Worm (Caenorhabditis elegans) whole organism, L1 larva: ENCODE results near the gene K12B6.9.

ENCODE experiments used
- aha-1 ChIP-seq: fragments of 150-350 bp; optimal IDR thresholded peaks from 2 replicates; lab custom pipeline; 2014; ENCODE audit warnings: missing biosample characterization, missing genetic modification characterization
- ceh-82 ChIP-seq, 3 experiments: fragments of 150-350 bp in 1 of 3; sonication (generic microtip) in 2 of 3; optimal IDR thresholded peaks; 2 replicates each; lab custom pipeline; 2014 to 2017; ENCODE audit warnings: missing biosample characterization in 3 of 3, missing genetic modification characterization in 3 of 3
- dpl-1 ChIP-seq, 3 experiments: fragments of 150-350 bp in 2 of 3; sonication (generic microtip) in 1 of 3; optimal IDR thresholded peaks; 2 replicates each; lab custom pipeline; 2014 to 2017; ENCODE audit warnings: missing biosample characterization in 3 of 3, missing genetic modification characterization in 3 of 3, missing genetic modification reagents in 3 of 3
- dsc-1 ChIP-seq: sonication (generic microtip); optimal IDR thresholded peaks from 2 replicates; lab custom pipeline; 2016; ENCODE audit warnings: mild to moderate bottlenecking, missing genetic modification characterization, missing compliant biosample characterization
- efl-1 ChIP-seq, 4 experiments: fragments of 150-350 bp; optimal IDR thresholded peaks in 3 of 4; peaks in 1 of 4; 1 replicate in 1 of 4; 2 replicates in 3 of 4; lab custom pipeline; 2014; ENCODE audit warnings: missing biosample characterization in 2 of 4, missing genetic modification characterization in 2 of 4, missing genetic modification reagents in 2 of 4
- fkh-8 ChIP-seq: sonication (generic microtip); optimal IDR thresholded peaks from 2 replicates; lab custom pipeline; 2016; ENCODE audit warnings: mild to moderate bottlenecking, missing genetic modification characterization, missing compliant biosample characterization
- jun-1 ChIP-seq: fragments of 150-350 bp; optimal IDR thresholded peaks from 2 replicates; lab custom pipeline; 2014; ENCODE audit warnings: missing biosample characterization, missing genetic modification reagents, missing genetic modification characterization
- lin-13 ChIP-seq: fragments of 150-350 bp; optimal IDR thresholded peaks from 2 replicates; lab custom pipeline; 2014; ENCODE audit warnings: missing biosample characterization, missing genetic modification reagents, missing genetic modification characterization
- nhr-76 ChIP-seq: sonication (generic microtip); optimal IDR thresholded peaks from 2 replicates; lab custom pipeline; 2017; ENCODE audit warnings: missing biosample characterization, missing genetic modification characterization
- xbp-1 ChIP-seq: sonication (generic microtip); optimal IDR thresholded peaks from 2 replicates; lab custom pipeline; 2016; ENCODE audit warnings: missing genetic modification characterization, missing compliant biosample characterization
- ztf-4 ChIP-seq: fragments of 150-350 bp; optimal IDR thresholded peaks from 2 replicates; lab custom pipeline; 2014; ENCODE audit warnings: missing biosample characterization, missing genetic modification characterization

- no peak for TF ChIP-seq ztf-4 (tag; lab: Kevin White, UChicago)
- TF ChIP-seq dsc-1 (tag; lab: Kevin White, UChicago): no peak
- no peak for TF ChIP-seq jun-1 (tag; lab: Kevin White, UChicago)
- TF ChIP-seq xbp-1 (tag; lab: Kevin White, UChicago): no peak
- TF ChIP-seq nhr-76 (tag; lab: Kevin White, UChicago): no peak
- TF ChIP-seq ceh-82 (tag; optimal IDR thresholded peaks at IDR 0.05; lab: Kevin White, UChicago): no peak
- no peak for TF ChIP-seq aha-1
- TF ChIP-seq efl-1 (optimal IDR thresholded peaks at IDR 0.05; lab: Kevin White, UChicago): no peak
- peak in 1 of 2 experiments; percentile 85 for TF ChIP-seq efl-1 (GFP tag; optimal IDR thresholded peaks at IDR 0.05 in 1 of 2; lab: Kevin White, UChicago)
- TF ChIP-seq dpl-1 (GFP tag; optimal IDR thresholded peaks at IDR 0.05; lab: Kevin White, UChicago): no peak
- TF ChIP-seq lin-13: no peak
- no peak for TF ChIP-seq fkh-8
Observed at ce11 chrV:6277178-6277834, 15.2 kb downstream of the K12B6.9 start.
